Worm (Caenorhabditis elegans): ENCODE data around the gene byn-1.

- TF ChIP-seq C08G9.2 (tag; optimal IDR thresholded peaks at IDR 0.05), result no peak
- TF ChIP-seq nhr-11 (tag; optimal IDR thresholded peaks at IDR 0.05), result no peak
- TF ChIP-seq madf-2 (tag; optimal IDR thresholded peaks at IDR 0.05), result no peak
These were observed 25.4 kb upstream of the byn-1 start, which contains the start of gene T07E3.2 for ce11 chrIII:6906409-6906808.
